Worm (Caenorhabditis elegans) whole organism, young adult: ENCODE measurements around the gene Y57G11B.8.

Experiments used
- B0035.1 ChIP-seq: sonication (generic microtip); optimal IDR thresholded peaks from 2 replicates; lab custom pipeline; 2016; ENCODE audit warnings: missing genetic modification characterization, mild to moderate bottlenecking, missing compliant biosample characterization, missing genotype, missing genetic modification reagents
- B0336.3 ChIP-seq: fragments of 200-800 bp; sonication (Bioruptor generic); IDR thresholded peaks from 2 replicates; pipeline ENCODE4 v1.3.6; 2022; ENCODE audit warnings: missing genetic modification characterization, missing compliant biosample characterization
- C06A6.2 ChIP-seq: fragments of 200-800 bp; sonication (Bioruptor generic); conservative IDR thresholded peaks from 2 replicates; pipeline ENCODE4 v1.3.6; 2022; ENCODE audit warnings: missing genetic modification characterization, missing compliant biosample characterization
- F23B12.7 ChIP-seq: sonication (generic microtip); optimal IDR thresholded peaks from 2 replicates; lab custom pipeline; 2017; ENCODE audit warnings: missing genetic modification characterization, mild to moderate bottlenecking, missing compliant biosample characterization, antibody characterized with exemption, moderate library complexity; ENCODE audit not compliant: insufficient read depth
- F37B4.10 ChIP-seq: fragments of 200-800 bp; sonication (Bioruptor generic); IDR thresholded peaks from 2 replicates; pipeline ENCODE4 v1.3.6; 2022; ENCODE audit warnings: missing genetic modification characterization, missing compliant biosample characterization
- F52B5.7 ChIP-seq: sonication (generic microtip); optimal IDR thresholded peaks from 2 replicates; lab custom pipeline; 2016; ENCODE audit warnings: mild to moderate bottlenecking, missing genetic modification characterization, missing compliant biosample characterization
- K12H6.12 ChIP-seq: fragments of 200-800 bp; sonication (Bioruptor generic); optimal IDR thresholded peaks from 2 replicates; lab custom pipeline; 2018; ENCODE audit warnings: mild to moderate bottlenecking, missing genetic modification characterization, missing compliant biosample characterization
- Y67H2A.10 ChIP-seq: fragments of 200-800 bp; sonication (Bioruptor generic); conservative IDR thresholded peaks from 2 replicates; pipeline ENCODE4 v1.3.6; 2022; ENCODE audit warnings: missing genetic modification reagents, missing genetic modification characterization, missing compliant biosample characterization
- Y79H2A.3 ChIP-seq: fragments of 200-800 bp; sonication (Bioruptor generic); conservative IDR thresholded peaks from 2 replicates; pipeline ENCODE4 v1.3.6; 2022; ENCODE audit warnings: missing genetic modification reagents, missing genetic modification characterization, missing compliant biosample characterization
- akir-1 ChIP-seq: fragments of 200-800 bp; sonication (Bioruptor generic); optimal IDR thresholded peaks from 2 replicates; lab custom pipeline; 2018; ENCODE audit warnings: mild to moderate bottlenecking, missing genetic modification characterization, moderate library complexity, missing compliant biosample characterization
- attf-6 ChIP-seq: fragments of 200-800 bp; sonication (Bioruptor generic); IDR thresholded peaks from 2 replicates; pipeline ENCODE4 v1.3.6; 2022; ENCODE audit warnings: missing genetic modification reagents, missing genetic modification characterization, missing compliant biosample characterization
- ccch-3 ChIP-seq: fragments of 200-800 bp; sonication (Bioruptor generic); optimal IDR thresholded peaks from 2 replicates; lab custom pipeline; 2018; ENCODE audit warnings: mild to moderate bottlenecking, missing genetic modification characterization, missing compliant biosample characterization
- cebp-2 ChIP-seq: fragments of 200-800 bp; sonication (Bioruptor generic); IDR thresholded peaks from 2 replicates; pipeline ENCODE4 v1.3.6; 2022; ENCODE audit warnings: missing genetic modification characterization, missing compliant biosample characterization
- ceh-100 ChIP-seq: fragments of 200-800 bp; sonication (Bioruptor generic); IDR thresholded peaks from 2 replicates; pipeline ENCODE4 v1.3.6; 2022; ENCODE audit warnings: missing genetic modification reagents, missing genetic modification characterization, missing compliant biosample characterization
- ceh-58 ChIP-seq: fragments of 200-800 bp; sonication (Bioruptor generic); IDR thresholded peaks from 2 replicates; pipeline ENCODE4 v1.3.6; 2022; ENCODE audit warnings: missing genetic modification characterization, missing compliant biosample characterization
- ceh-91 ChIP-seq: fragments of 200-800 bp; sonication (Bioruptor generic); IDR thresholded peaks from 2 replicates; pipeline ENCODE4 v1.3.6; 2022; ENCODE audit warnings: missing genetic modification reagents, missing genetic modification characterization, missing compliant biosample characterization
- dox-1 ChIP-seq: fragments of 200-800 bp; sonication (Bioruptor generic); IDR thresholded peaks from 2 replicates; pipeline ENCODE4 v1.3.6; 2022; ENCODE audit warnings: missing genetic modification reagents, missing genetic modification characterization, missing compliant biosample characterization
- efl-1 ChIP-seq: fragments of 150-350 bp; optimal IDR thresholded peaks from 2 replicates; lab custom pipeline; 2014; ENCODE audit warnings: missing biosample characterization, missing genetic modification reagents, missing genetic modification characterization
- ekl-4 ChIP-seq: fragments of 200-800 bp; sonication (Bioruptor generic); IDR thresholded peaks from 2 replicates; pipeline ENCODE4 v1.3.6; 2022; ENCODE audit warnings: missing genetic modification reagents, missing genetic modification characterization, missing compliant biosample characterization
- hmg-1.2 ChIP-seq: fragments of 200-800 bp; sonication (Bioruptor generic); IDR thresholded peaks from 2 replicates; pipeline ENCODE4 v1.3.6; 2022; ENCODE audit warnings: missing genetic modification reagents, missing genetic modification characterization, missing compliant biosample characterization
- lir-1 ChIP-seq: fragments of 200-800 bp; sonication (Bioruptor generic); conservative IDR thresholded peaks from 2 replicates; pipeline ENCODE4 v1.3.6; 2022; ENCODE audit warnings: missing genetic modification reagents, missing genetic modification characterization, missing compliant biosample characterization
- mcd-1 ChIP-seq: fragments of 200-800 bp; sonication (Bioruptor generic); IDR thresholded peaks from 2 replicates; pipeline ENCODE4 v1.3.6; 2022; ENCODE audit warnings: missing genetic modification reagents, missing genetic modification characterization, missing compliant biosample characterization
- nhr-120 ChIP-seq: fragments of 200-800 bp; sonication (Bioruptor generic); IDR thresholded peaks from 2 replicates; pipeline ENCODE4 v1.3.6; 2022; ENCODE audit warnings: missing genetic modification characterization, missing compliant biosample characterization
- nhr-80 ChIP-seq: sonication (generic microtip); optimal IDR thresholded peaks from 2 replicates; lab custom pipeline; 2016; ENCODE audit warnings: missing genetic modification characterization, missing compliant biosample characterization
- pha-4 ChIP-seq: fragments of 150-350 bp; sonication (generic microtip); optimal IDR thresholded peaks from 2 replicates; lab custom pipeline; 2014; ENCODE audit warnings: missing biosample characterization, missing genetic modification reagents, missing genetic modification characterization
- rcor-1 ChIP-seq: fragments of 200-800 bp; sonication (Bioruptor generic); IDR thresholded peaks from 2 replicates; pipeline ENCODE4 v1.3.6; 2022; ENCODE audit warnings: missing genetic modification reagents, missing genetic modification characterization, missing compliant biosample characterization
- rec-8 ChIP-seq, 2 experiments: sonication (generic microtip); optimal IDR thresholded peaks; 2 replicates each; lab custom pipeline; 2016; ENCODE audit warnings: mild to moderate bottlenecking in 2 of 2, missing genetic modification characterization in 2 of 2, missing genetic modification reagents in 2 of 2, missing genotype in 2 of 2, missing biosample characterization in 1 of 2, missing compliant biosample characterization in 1 of 2, moderate library complexity in 1 of 2
- snpc-4 ChIP-seq, 5 experiments: fragments of 150-350 bp in 1 of 5; sonication (generic microtip) in 4 of 5; optimal IDR thresholded peaks; 2 replicates each; lab custom pipeline; 2014 to 2018; ENCODE audit warnings: missing genetic modification characterization in 5 of 5, missing biosample characterization in 3 of 5, antibody characterized with exemption in 2 of 5, mild to moderate bottlenecking in 2 of 5, missing compliant biosample characterization in 2 of 5, missing genotype in 2 of 5, moderate library complexity in 2 of 5, missing genetic modification reagents in 1 of 5
- tbp1 ChIP-seq: fragments of 200-800 bp; sonication (Bioruptor generic); optimal IDR thresholded peaks from 2 replicates; lab custom pipeline; 2018; ENCODE audit warnings: mild to moderate bottlenecking, missing genetic modification characterization, missing compliant biosample characterization
- tlf-1 ChIP-seq: fragments of 200-800 bp; sonication (Bioruptor generic); optimal IDR thresholded peaks from 2 replicates; lab custom pipeline; 2018; ENCODE audit warnings: mild to moderate bottlenecking, missing genetic modification characterization, missing compliant biosample characterization
- unc-130 ChIP-seq: sonication (generic microtip); optimal IDR thresholded peaks from 2 replicates; lab custom pipeline; 2016; ENCODE audit warnings: missing genetic modification reagents, missing genetic modification characterization, missing compliant biosample characterization
- xnd-1 ChIP-seq: sonication (generic microtip); optimal IDR thresholded peaks from 2 replicates; lab custom pipeline; 2016; ENCODE audit warnings: missing genotype, missing genetic modification reagents, missing genetic modification characterization, missing compliant biosample characterization
- zfh-2 ChIP-seq: fragments of 200-800 bp; sonication (Bioruptor generic); conservative IDR thresholded peaks from 2 replicates; pipeline ENCODE4 v1.3.6; 2022; ENCODE audit warnings: missing genetic modification reagents, missing genetic modification characterization, missing compliant biosample characterization
- ztf-22 ChIP-seq: fragments of 200-800 bp; sonication (Bioruptor generic); optimal IDR thresholded peaks from 2 replicates; lab custom pipeline; 2018; ENCODE audit warnings: mild to moderate bottlenecking, missing genetic modification characterization, moderate library complexity, missing compliant biosample characterization
- ztf-3 ChIP-seq: fragments of 200-800 bp; sonication (Bioruptor generic); optimal IDR thresholded peaks from 2 replicates; lab custom pipeline; 2018; ENCODE audit warnings: mild to moderate bottlenecking, missing genetic modification characterization, missing compliant biosample characterization

The Y57G11B.8 gene

DNA sequence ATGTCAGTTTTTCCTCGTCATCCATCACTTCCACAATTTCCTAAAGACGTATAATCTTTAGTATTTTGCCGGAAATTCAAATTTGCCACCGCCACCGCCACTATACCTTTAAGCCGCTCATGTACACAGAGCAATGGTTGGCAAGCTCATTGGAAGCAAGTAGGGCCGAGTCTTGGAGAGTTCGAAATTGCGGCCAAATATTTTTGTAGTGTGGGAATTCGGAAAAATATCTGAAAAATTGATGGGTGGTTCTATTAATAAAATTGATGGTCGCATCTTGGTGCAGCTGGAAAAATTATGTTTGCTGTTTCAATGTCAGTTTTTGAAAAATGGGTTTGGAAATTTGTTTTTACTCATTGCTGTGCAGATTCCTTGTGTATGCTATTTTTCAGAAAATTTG lies 6.9 kb downstream of the Y57G11B.8 start:
- no peak for TF ChIP-seq ztf-22 (GFP tag; lab: Kevin White, UChicago)
- TF ChIP-seq F37B4.10 (GFP tag; lab: Robert Waterston, UW) = 0 out of 2 replicates have a peak, but pooled peaks have one; percentile 81
- no peak for TF ChIP-seq pha-4 (tag; lab: Kevin White, UChicago)

DNA sequence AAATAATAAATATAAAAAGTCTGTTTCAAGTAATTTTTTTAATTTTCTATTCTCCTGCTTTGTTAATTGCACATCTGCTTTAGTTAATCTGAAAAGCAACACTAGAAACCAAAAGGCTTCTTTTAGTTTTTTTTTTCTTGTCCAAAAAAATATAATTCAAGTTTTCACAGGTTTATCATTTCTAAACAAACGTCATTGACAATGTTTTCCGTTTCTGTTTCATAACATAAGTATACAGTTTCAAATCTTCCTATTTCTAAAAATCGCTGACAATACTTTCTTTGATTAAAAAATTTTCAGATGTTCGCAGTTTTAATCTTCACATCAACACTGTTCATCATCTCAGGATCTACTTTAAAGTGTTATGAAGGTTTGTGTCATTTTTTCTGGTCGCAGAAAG lies 13.4 kb downstream of the Y57G11B.8 start, which contains the start of gene Y57G11B.2:
Y57G11B.2 (plus strand) TSS at position 301 of the 400 bp plus-strand sequence.
- TF ChIP-seq unc-130 (GFP tag; lab: Kevin White, UChicago) = no peak
- no peak for TF ChIP-seq Y67H2A.10 (GFP tag; lab: Robert Waterston, UW)
- TF ChIP-seq akir-1 (GFP tag; lab: Kevin White, UChicago) = no peak
- TF ChIP-seq B0035.1 (tag; lab: Kevin White, UChicago) = no peak
- no peak for TF ChIP-seq hmg-1.2 (GFP tag; lab: Robert Waterston, UW)
- TF ChIP-seq ceh-58 = no peak
- no peak for TF ChIP-seq ccch-3 (GFP tag; lab: Kevin White, UChicago)
- no peak for TF ChIP-seq C06A6.2 (GFP tag; lab: Robert Waterston, UW)
- no peak for TF ChIP-seq ceh-100 (GFP tag; lab: Robert Waterston, UW)
- no peak for TF ChIP-seq Y79H2A.3 (GFP tag; lab: Robert Waterston, UW)
- no peak for TF ChIP-seq ceh-91 (GFP tag; lab: Robert Waterston, UW)
- no peak for TF ChIP-seq dox-1
- TF ChIP-seq lir-1 = no peak
- TF ChIP-seq cebp-2 (GFP tag; lab: Robert Waterston, UW) = no peak
- no peak for TF ChIP-seq efl-1 (GFP tag; lab: Kevin White, UChicago)
- no peak for TF ChIP-seq mcd-1 (GFP tag; lab: Robert Waterston, UW)

ce11 chrIV:14562649-14563268 lies 15.7 kb downstream of the Y57G11B.8 start:
- TF ChIP-seq rcor-1 (no peak), attf-6 (GFP tag; lab: Robert Waterston, UW) (peak; percentile 27; the same call in 1 of the 2 replicates), nhr-80 (tag; lab: Kevin White, UChicago) (peak; percentile 44), ceh-58 (no peak), F52B5.7 (no peak), snpc-4 (GFP tag; optimal IDR thresholded peaks at IDR 0.05; lab: Kevin White, UChicago) (peak; percentile 34), snpc-4 (tag; optimal IDR thresholded peaks at IDR 0.05; lab: Kevin White, UChicago) (peak; percentile 8 to 87 (median 44))
- TF ChIP-seq, all 124 proteins: peak for 3

ce11 chrIV:14561677-14562076 lies 16.8 kb downstream of the Y57G11B.8 start:
- no peak for TF ChIP-seq K12H6.12 (tag; lab: Kevin White, UChicago)
- TF ChIP-seq ekl-4 (GFP tag; lab: Robert Waterston, UW) = no peak
- peak; percentile 20 for TF ChIP-seq pha-4 (tag; lab: Kevin White, UChicago)
- no peak for TF ChIP-seq F23B12.7 (tag; lab: Kevin White, UChicago)
- no peak for TF ChIP-seq nhr-120 (GFP tag; lab: Robert Waterston, UW)
- TF ChIP-seq nhr-80 (tag; lab: Kevin White, UChicago) = no peak

ce11 chrIV:14559267-14559666 lies 19.2 kb downstream of the Y57G11B.8 start:
- TF ChIP-seq xnd-1 (no peak), ceh-100 (GFP tag; lab: Robert Waterston, UW) (no peak), lir-1 (no peak), zfh-2 (GFP tag; lab: Robert Waterston, UW) (no peak), K12H6.12 (tag; lab: Kevin White, UChicago) (no peak), tlf-1 (GFP tag; lab: Kevin White, UChicago) (no peak), rec-8 (tag; optimal IDR thresholded peaks at IDR 0.05; lab: Kevin White, UChicago) (no peak), B0336.3 (no peak), unc-130 (GFP tag; lab: Kevin White, UChicago) (no peak), tbp1 (no peak), ztf-3 (GFP tag; lab: Kevin White, UChicago) (no peak)
